In the genomic region with DNA sequence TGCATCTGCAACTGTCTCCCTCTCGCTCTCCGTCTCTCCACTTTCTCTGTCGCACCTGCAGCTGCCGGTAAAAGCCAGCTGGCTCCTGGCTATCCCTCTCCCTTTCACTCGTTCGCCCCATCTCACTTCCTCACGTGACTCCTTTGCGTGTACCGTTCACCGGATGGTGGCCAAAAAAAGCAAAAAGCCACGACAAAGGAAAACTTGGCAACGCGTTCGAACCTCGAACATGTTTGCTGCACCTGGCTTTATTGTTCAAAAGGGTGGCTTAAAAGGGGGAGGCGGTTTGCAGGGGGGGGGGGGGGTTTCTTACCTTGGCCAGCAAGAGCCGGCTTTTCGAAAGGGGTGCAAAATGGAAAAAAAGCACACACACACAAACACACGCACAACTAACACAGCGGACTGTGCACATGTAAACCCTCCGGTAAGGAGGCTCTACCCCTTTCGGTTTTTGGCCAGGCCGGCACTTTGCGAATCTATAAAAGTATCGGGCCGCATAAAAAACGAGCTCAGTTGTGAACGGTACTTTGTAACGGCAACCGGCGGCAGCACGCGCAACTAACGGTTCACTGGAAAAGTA, we compare ENCODE assay signal across 3 fruit fly cellular contexts.
TF ChIP-seq lines count a peak whose summit lies in the region.

A gene (plus strand): TSS at position 530 of the 580 bp plus-strand sequence.

- TF ChIP-seq CTCF in whole organism, embryonic (GFP tag; optimal IDR thresholded peaks at IDR 0.05; lab: Kevin White, UChicago) = no peak

TF ChIP-seq in whole organism, embryonic, 481 proteins besides CTCF, POLR2A, EP300 and RAD21:
- TF ChIP-seq CG1832 (GFP tag; optimal IDR thresholded peaks at IDR 0.05; lab: Kevin White, UChicago) (peak; percentile 49), CG5180 (GFP tag; optimal IDR thresholded peaks at IDR 0.05; lab: Kevin White, UChicago) (peak; percentile 94), Opbp (GFP tag; IDR thresholded peaks at IDR 0.05; lab: Robert Waterston, UW; ENCODE audit: partially characterized antibody) (peak; percentile 7; the same call in 1 of the 3 replicates), Ets65A (GFP tag; lab: Kevin White, UChicago) (peak; percentile 45), Med (GFP tag; lab: Kevin White, UChicago) (peak; percentile 22), pros (GFP tag; optimal IDR thresholded peaks at IDR 0.05; lab: Kevin White, UChicago) (no peak)

TF ChIP-seq in whole organism, prepupa, 60 proteins besides CTCF, POLR2A, EP300 and RAD21:
- peak; percentile 40 for TF ChIP-seq Eip78C (GFP tag; lab: Kevin White, UChicago)
- peak; percentile 36 to 59 for TF ChIP-seq ss (GFP tag; optimal IDR thresholded peaks at IDR 0.05; lab: Kevin White, UChicago)
- no peak for TF ChIP-seq net (GFP tag; optimal IDR thresholded peaks at IDR 0.05; lab: Kevin White, UChicago)
TF ChIP-seq in whole organism, prepupa: peak in this region for 2.

TF ChIP-seq in whole organism, pupa, 21 proteins besides CTCF, POLR2A, EP300 and RAD21:
- TF ChIP-seq CG13204 (GFP tag; optimal IDR thresholded peaks at IDR 0.05; lab: Kevin White, UChicago) = peak; percentile 34
- TF ChIP-seq CG10348 (GFP tag; IDR thresholded peaks at IDR 0.05; lab: Robert Waterston, UW) = no peak
- TF ChIP-seq CG9948 (tag; optimal IDR thresholded peaks at IDR 0.05; lab: Kevin White, UChicago) = no peak
- peak; percentile 24; the same call in 1 of the 3 replicates for TF ChIP-seq CG4496 (GFP tag; IDR thresholded peaks at IDR 0.05; lab: Robert Waterston, UW)
TF ChIP-seq in whole organism, pupa: peak in this region for 2.
